Worm (Caenorhabditis elegans) whole organism, L2 larva: ENCODE data around the gene W02H3.1.

ENCODE experiments used
- elt-3 ChIP-seq: sonication (generic microtip); optimal IDR thresholded peaks from 2 replicates; lab custom pipeline; 2017; ENCODE audit warnings: missing biosample characterization, missing genetic modification characterization
- fos-1 ChIP-seq: fragments of 150-350 bp; optimal IDR thresholded peaks from 2 replicates; lab custom pipeline; 2014; ENCODE audit warnings: missing biosample characterization, missing genetic modification characterization
- lin-13 ChIP-seq: fragments of 150-350 bp; optimal IDR thresholded peaks from 2 replicates; lab custom pipeline; 2014; ENCODE audit warnings: missing biosample characterization, missing genetic modification reagents, missing genetic modification characterization
- nhr-12 ChIP-seq: fragments of 150-350 bp; optimal IDR thresholded peaks from 2 replicates; lab custom pipeline; 2014; ENCODE audit warnings: missing biosample characterization, missing genetic modification characterization
- nhr-25 ChIP-seq: fragments of 150-350 bp; sonication (generic microtip); optimal IDR thresholded peaks from 3 replicates; lab custom pipeline; 2014; ENCODE audit warnings: missing biosample characterization, missing genetic modification characterization
- unc-55 ChIP-seq: fragments of 150-350 bp; sonication (generic microtip); optimal IDR thresholded peaks from 3 replicates; lab custom pipeline; 2014; ENCODE audit warnings: missing biosample characterization, missing genetic modification reagents, missing genetic modification characterization

- TF ChIP-seq elt-3 (tag; lab: Kevin White, UChicago) (no peak), nhr-12 (tag; lab: Kevin White, UChicago) (no peak), lin-13 (GFP tag; lab: Kevin White, UChicago) (no peak), nhr-25 (tag; lab: Kevin White, UChicago) (no peak), unc-55 (GFP tag; lab: Kevin White, UChicago) (no peak), fos-1 (tag; lab: Kevin White, UChicago) (no peak)
Observed at ce11 chrX:11098086-11098485, 7.2 kb downstream of the W02H3.1 start, which contains the start of gene W02H3.3.
